Fruit fly (Drosophila melanogaster): ENCODE measurements around the gene CG3402.

Gene CG3402

DNA sequence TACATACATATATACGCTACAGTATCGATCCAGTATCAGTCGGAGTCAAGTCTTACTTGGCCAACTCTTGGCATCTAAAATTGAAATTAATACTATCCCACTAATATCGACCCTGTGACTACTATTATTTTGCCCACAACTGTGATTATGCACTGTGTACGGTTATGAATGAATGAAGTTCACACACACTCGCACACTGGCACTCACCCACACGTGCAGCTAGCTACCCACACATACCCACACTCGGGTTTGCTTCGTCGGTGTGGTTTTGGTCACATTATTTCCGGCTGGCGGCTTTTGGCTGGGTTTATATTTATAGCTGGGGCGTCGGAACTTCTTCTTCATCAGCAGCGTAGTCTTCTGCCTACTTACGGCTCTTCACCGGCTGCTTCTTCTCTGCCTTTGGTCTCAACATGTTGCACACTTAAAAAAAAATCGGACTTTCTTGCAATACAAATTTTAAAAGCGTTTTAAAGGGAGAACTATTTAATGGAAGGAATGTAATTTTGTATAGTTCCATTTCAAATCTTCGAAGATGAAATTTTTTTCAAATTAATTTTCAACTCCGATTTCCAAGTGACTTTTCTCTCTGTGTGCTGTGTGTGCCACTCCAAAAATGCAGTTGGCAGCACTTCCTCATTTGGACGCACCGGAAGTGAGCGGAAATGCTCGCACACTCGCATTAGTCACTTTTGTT is 18.2 kb downstream of the CG3402 start (continued):
- TF ChIP-seq pros (GFP tag; optimal IDR thresholded peaks at IDR 0.05) (peak; percentile 72), stwl (tag; optimal IDR thresholded peaks at IDR 0.05) (peak; percentile 59), CG17802 (tag; optimal IDR thresholded peaks at IDR 0.05) (peak; percentile 78), Gsc (GFP tag; IDR thresholded peaks at IDR 0.05) (peak; percentile 81), CG2712 (tag; optimal IDR thresholded peaks at IDR 0.05) (peak; percentile 95), CG15696 (tag; optimal IDR thresholded peaks at IDR 0.05) (peak; percentile 93), CkIIα-i1 (GFP tag; IDR thresholded peaks at IDR 0.05) (peak; percentile 71), CG17829 (tag; optimal IDR thresholded peaks at IDR 0.05) (peak; percentile 96), CG15011 (GFP tag; optimal IDR thresholded peaks at IDR 0.05) (peak; percentile 73), eyg (GFP tag; optimal IDR thresholded peaks at IDR 0.05) (peak; percentile 80), ATbp (GFP tag; optimal IDR thresholded peaks at IDR 0.05) (peak; percentile 94), Chrac-16 (GFP tag; optimal IDR thresholded peaks at IDR 0.05) (peak; percentile 91), lbe (GFP tag; optimal IDR thresholded peaks at IDR 0.05) (peak; percentile 5), CrebB (tag; optimal IDR thresholded peaks at IDR 0.05) (peak; percentile 66), CG4617 (GFP tag; optimal IDR thresholded peaks at IDR 0.05; ENCODE audit: borderline replicate concordance) (peak; percentile 73), NC2α (GFP tag; optimal IDR thresholded peaks at IDR 0.05) (peak; percentile 88), ind (GFP tag; optimal IDR thresholded peaks at IDR 0.05) (peak; percentile 89), trh (GFP tag; optimal IDR thresholded peaks at IDR 0.05) (peak; percentile 87), CG2202 (tag; optimal IDR thresholded peaks at IDR 0.05) (peak; percentile 91), CG6654 (GFP tag; optimal IDR thresholded peaks at IDR 0.05) (peak; percentile 75), CG15479 (GFP tag; optimal IDR thresholded peaks at IDR 0.05) (peak; percentile 47), CG12155 (GFP tag; optimal IDR thresholded peaks at IDR 0.05) (peak; percentile 81), TFAM (GFP tag; optimal IDR thresholded peaks at IDR 0.05) (peak; percentile 84), emc (GFP tag; optimal IDR thresholded peaks at IDR 0.05) (peak; percentile 60), row (GFP tag; IDR thresholded peaks at IDR 0.05) (peak; percentile 92), CG15073 (GFP tag; optimal IDR thresholded peaks at IDR 0.05) (peak; percentile 77), chm (GFP tag; IDR thresholded peaks at IDR 0.05) (peak; percentile 92), br (optimal IDR thresholded peaks at IDR 0.05) (no peak), CG16815 (GFP tag; optimal IDR thresholded peaks at IDR 0.05) (peak; percentile 88), zfh2 (GFP tag; optimal IDR thresholded peaks at IDR 0.05) (no peak), CG9727 (GFP tag; optimal IDR thresholded peaks at IDR 0.05) (peak; percentile 94), zen (tag; optimal IDR thresholded peaks at IDR 0.05) (peak; percentile 92), al (GFP tag; IDR thresholded peaks at IDR 0.05) (no peak; the same call in 1 of the 2 replicates), NK7.1 (GFP tag; optimal IDR thresholded peaks at IDR 0.05) (peak; percentile 76), CG6765 (GFP tag; optimal IDR thresholded peaks at IDR 0.05) (peak; percentile 64), CG18011 (GFP tag; optimal IDR thresholded peaks at IDR 0.05) (peak; percentile 66), slou (GFP tag; optimal IDR thresholded peaks at IDR 0.05) (peak; percentile 40), CG14050 (GFP tag; IDR thresholded peaks at IDR 0.05) (peak; percentile 88), Hr39 (optimal IDR thresholded peaks at IDR 0.05) (no peak), gfzf (GFP tag; optimal IDR thresholded peaks at IDR 0.05) (peak; percentile 14), CG42726 (GFP tag; IDR thresholded peaks at IDR 0.05; ENCODE audit: partially characterized antibody) (no peak), CG13296 (GFP tag; optimal IDR thresholded peaks at IDR 0.05) (peak; percentile 42), org-1 (GFP tag; optimal IDR thresholded peaks at IDR 0.05) (peak; percentile 83), pfk (GFP tag; optimal IDR thresholded peaks at IDR 0.05) (no peak), gro (GFP tag; optimal IDR thresholded peaks at IDR 0.05) (peak; percentile 24), CG10431 (GFP tag; optimal IDR thresholded peaks at IDR 0.05) (peak; percentile 90), oc (tag; optimal IDR thresholded peaks at IDR 0.05) (peak; percentile 91), E2f1 (GFP tag; IDR thresholded peaks at IDR 0.05) (peak; percentile 87), CG12236 (GFP tag; optimal IDR thresholded peaks at IDR 0.05) (peak; percentile 86), CG1233 (GFP tag; optimal IDR thresholded peaks at IDR 0.05) (peak; percentile 85)

Measured in whole organism, embryonic.